Fruit fly (Drosophila melanogaster): Measurements from ENCODE around the gene Fum4.

Fum4 gene

DNA sequence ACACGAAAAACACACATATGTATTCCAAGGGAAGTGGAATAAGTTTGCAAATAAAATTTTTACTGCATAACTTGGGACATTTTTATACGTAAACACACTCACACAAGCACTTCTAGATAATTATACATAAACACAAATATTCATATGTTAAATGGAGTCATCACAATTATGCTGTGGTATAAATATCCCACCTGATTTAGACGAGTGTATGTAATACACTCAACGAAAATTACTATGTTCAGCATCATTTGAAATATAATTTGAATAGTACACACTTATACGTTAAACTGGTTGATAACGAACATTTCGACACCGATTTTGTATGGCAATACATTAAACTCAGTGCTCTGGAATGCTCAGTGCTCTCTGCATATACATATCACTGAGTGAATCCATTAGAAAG, 39.8 kb upstream of the Fum4 start (continued):
- no peak for TF ChIP-seq CG10979 (tag; optimal IDR thresholded peaks at IDR 0.05)
- no peak for TF ChIP-seq crc (GFP tag; optimal IDR thresholded peaks at IDR 0.05)
- TF ChIP-seq CG2129 (GFP tag; IDR thresholded peaks at IDR 0.05; ENCODE audit: partially characterized antibody): no peak
- TF ChIP-seq Med (GFP tag): peak; percentile 81
- no peak for TF ChIP-seq tin (GFP tag; optimal IDR thresholded peaks at IDR 0.05)
- TF ChIP-seq Dbx (GFP tag; IDR thresholded peaks at IDR 0.05): 0 out of 3 replicates have a peak, but pooled peaks have one; percentile 51
- TF ChIP-seq br (optimal IDR thresholded peaks at IDR 0.05): no peak
- no peak for TF ChIP-seq Doc2 (GFP tag; IDR thresholded peaks at IDR 0.05)
- TF ChIP-seq Nf-YA (GFP tag; IDR thresholded peaks at IDR 0.05): no peak
- TF ChIP-seq Pdp1 (GFP tag; optimal IDR thresholded peaks at IDR 0.05): peak in 1 of 2 experiments; percentile 28
- TF ChIP-seq Opbp (GFP tag; IDR thresholded peaks at IDR 0.05; ENCODE audit: partially characterized antibody): no peak
- no peak for TF ChIP-seq CG3726 (GFP tag; IDR thresholded peaks at IDR 0.05)
- peak; percentile 9 for TF ChIP-seq CG15269 (tag; optimal IDR thresholded peaks at IDR 0.05)
- no peak for TF ChIP-seq Aef1 (GFP tag; IDR thresholded peaks at IDR 0.05)
- no peak for TF ChIP-seq Xbp1 (GFP tag; optimal IDR thresholded peaks at IDR 0.05)
- no peak for TF ChIP-seq zfh1 (GFP tag; IDR thresholded peaks at IDR 0.05)
- TF ChIP-seq CG17361 (GFP tag; IDR thresholded peaks at IDR 0.05): no peak
- no peak for TF ChIP-seq pum (GFP tag; optimal IDR thresholded peaks at IDR 0.05)
- TF ChIP-seq Ets97D (GFP tag; optimal IDR thresholded peaks at IDR 0.05): no peak
- TF ChIP-seq CG12104 (GFP tag; optimal IDR thresholded peaks at IDR 0.05): peak; percentile 8
- peak; percentile 36 for TF ChIP-seq CG3281 (GFP tag; optimal IDR thresholded peaks at IDR 0.05)
- TF ChIP-seq ap (GFP tag; IDR thresholded peaks at IDR 0.05): no peak
- TF ChIP-seq CG1603 (tag; optimal IDR thresholded peaks at IDR 0.05): no peak
- no peak for TF ChIP-seq fd3F (GFP tag; optimal IDR thresholded peaks at IDR 0.05)
- TF ChIP-seq CG10959 (GFP tag; IDR thresholded peaks at IDR 0.05): no peak
- TF ChIP-seq cwo (GFP tag; optimal IDR thresholded peaks at IDR 0.05): no peak
- TF ChIP-seq Mad (GFP tag; optimal IDR thresholded peaks at IDR 0.05): no peak
- TF ChIP-seq pfk (GFP tag; optimal IDR thresholded peaks at IDR 0.05): no peak
- no peak for TF ChIP-seq nmo (GFP tag; optimal IDR thresholded peaks at IDR 0.05)
- TF ChIP-seq CG17359 (tag; optimal IDR thresholded peaks at IDR 0.05): peak; percentile 34
- TF ChIP-seq CG7271 (tag; optimal IDR thresholded peaks at IDR 0.05): no peak
- TF ChIP-seq Dad (GFP tag; optimal IDR thresholded peaks at IDR 0.05): no peak
- TF ChIP-seq tup (GFP tag; optimal IDR thresholded peaks at IDR 0.05): no peak
- no peak for TF ChIP-seq zfh2 (GFP tag; optimal IDR thresholded peaks at IDR 0.05)
- no peak for TF ChIP-seq sc (optimal IDR thresholded peaks at IDR 0.05)
- TF ChIP-seq sc (GFP tag; optimal IDR thresholded peaks at IDR 0.05): no peak
- no peak for TF ChIP-seq CG2678 (tag; optimal IDR thresholded peaks at IDR 0.05)
- no peak for TF ChIP-seq Oaz (GFP tag; IDR thresholded peaks at IDR 0.05)
- no peak for TF ChIP-seq da (GFP tag; optimal IDR thresholded peaks at IDR 0.05)
- TF ChIP-seq CG15073 (GFP tag; optimal IDR thresholded peaks at IDR 0.05): no peak
- TF ChIP-seq CG7786 (GFP tag; optimal IDR thresholded peaks at IDR 0.05): no peak
- no peak for TF ChIP-seq Dfd (GFP tag; optimal IDR thresholded peaks at IDR 0.05)
- no peak for TF ChIP-seq usp (GFP tag; optimal IDR thresholded peaks at IDR 0.05)
- TF ChIP-seq rib (GFP tag; IDR thresholded peaks at IDR 0.05): 0 out of 2 replicates have a peak, but pooled peaks have one; percentile 58
- TF ChIP-seq ci (GFP tag; IDR thresholded peaks at IDR 0.05): no peak
- TF ChIP-seq hth (optimal IDR thresholded peaks at IDR 0.05): no peak
- no peak for TF ChIP-seq pita (GFP tag; optimal IDR thresholded peaks at IDR 0.05)
- TF ChIP-seq ATbp (GFP tag; optimal IDR thresholded peaks at IDR 0.05): no peak
- peak; percentile 25 to 32 for TF ChIP-seq dpn (GFP tag; optimal IDR thresholded peaks at IDR 0.05)
- TF ChIP-seq jumu (GFP tag; optimal IDR thresholded peaks at IDR 0.05): no peak
- no peak for TF ChIP-seq B-H2 (GFP tag; optimal IDR thresholded peaks at IDR 0.05)
- no peak for TF ChIP-seq chn (GFP tag; optimal IDR thresholded peaks at IDR 0.05)
- TF ChIP-seq CG11093 (GFP tag; IDR thresholded peaks at IDR 0.05): no peak

All from whole organism, embryonic.